Fruit fly (Drosophila melanogaster): ENCODE measurements around the gene CG3662.

DNA sequence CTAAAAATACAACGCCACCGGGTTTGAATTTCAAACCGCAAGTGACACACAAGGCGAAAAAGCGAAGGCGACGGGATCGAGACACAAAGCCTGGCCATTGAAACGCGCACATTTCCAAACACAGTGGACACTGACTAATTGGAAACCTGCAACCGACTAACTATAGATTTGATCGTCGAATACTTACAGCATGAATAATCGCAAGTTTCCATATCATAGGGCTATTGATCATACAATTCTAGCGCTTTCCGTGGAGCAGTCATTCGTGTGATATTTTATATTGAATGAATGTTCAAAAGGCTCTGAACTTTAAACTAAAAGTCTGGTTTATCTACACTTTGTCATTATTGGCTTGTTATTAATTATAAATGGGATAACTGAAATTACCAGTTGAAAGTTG lies 22.2 kb downstream of the CG3662 start:
- no peak for TF ChIP-seq CG4318 (GFP tag; optimal IDR thresholded peaks at IDR 0.05)
- TF ChIP-seq vri (GFP tag; optimal IDR thresholded peaks at IDR 0.05): peak; percentile 4
- TF ChIP-seq CG10669 (GFP tag; optimal IDR thresholded peaks at IDR 0.05): no peak
- TF ChIP-seq Lpt (GFP tag; optimal IDR thresholded peaks at IDR 0.05): peak; percentile 3

Data from whole organism, prepupa.